Worm (Caenorhabditis elegans) whole organism, L4/young adult: Measurements from ENCODE around the gene ZK105.1.

Experiments
- W03F9.2 ChIP-seq: fragments of 150-350 bp; optimal IDR thresholded peaks from 2 replicates; lab custom pipeline; 2014; ENCODE audit warnings: missing biosample characterization, missing genetic modification characterization
- dao-5 ChIP-seq: sonication (generic microtip); optimal IDR thresholded peaks from 2 replicates; lab custom pipeline; 2016; ENCODE audit warnings: missing genotype, missing genetic modification characterization, moderate library complexity, missing compliant biosample characterization
- him-1 ChIP-seq: sonication (generic microtip); optimal IDR thresholded peaks from 2 replicates; lab custom pipeline; 2016; ENCODE audit warnings: missing genotype, missing genetic modification reagents, missing genetic modification characterization, missing compliant biosample characterization

ce11 chrV:7690637-7691036 lies 23.2 kb upstream of the ZK105.1 start:
- TF ChIP-seq dao-5 (tag; lab: Kevin White, UChicago) = no peak
- no peak for TF ChIP-seq W03F9.2 (tag; lab: Kevin White, UChicago)
- TF ChIP-seq him-1 (tag; lab: Kevin White, UChicago) = no peak
